Worm (Caenorhabditis elegans) whole organism, L4 larva: ENCODE measurements around the gene C47D12.5.

Experiments
- T20F7.1 ChIP-seq: fragments of 200-800 bp; sonication (Bioruptor generic); optimal IDR thresholded peaks from 2 replicates; lab custom pipeline; 2018; ENCODE audit warnings: mild to moderate bottlenecking, missing genetic modification characterization, missing compliant biosample characterization
- T26A8.4 ChIP-seq: fragments of 200-800 bp; sonication (Bioruptor generic); IDR thresholded peaks from 2 replicates; pipeline ENCODE4 v1.3.6; 2022; ENCODE audit warnings: missing genetic modification characterization, missing compliant biosample characterization
- Y75B8A.6 ChIP-seq: fragments of 200-800 bp; sonication (Bioruptor generic); IDR thresholded peaks from 2 replicates; pipeline ENCODE4 v1.3.6; 2022; ENCODE audit warnings: missing genetic modification reagents, missing genetic modification characterization, missing compliant biosample characterization
- ZK546.5 ChIP-seq, 2 experiments: sonication (generic microtip); optimal IDR thresholded peaks; 2 replicates each; lab custom pipeline; 2017; ENCODE audit warnings: missing biosample characterization in 2 of 2, missing genetic modification characterization in 2 of 2
- aha-1 ChIP-seq: fragments of 150-350 bp; peaks from one replicate; lab custom pipeline; 2014; ENCODE audit warnings: missing biosample characterization, missing genetic modification characterization
- ama-1 ChIP-seq: fragments of 150-350 bp; optimal IDR thresholded peaks from 2 replicates; lab custom pipeline; 2014; ENCODE audit warnings: inconsistent platforms, mixed read lengths
- ctbp-1 ChIP-seq: fragments of 200-800 bp; sonication (Bioruptor generic); IDR thresholded peaks from 2 replicates; pipeline ENCODE4 v1.3.6; 2022; ENCODE audit warnings: missing genetic modification reagents, missing genetic modification characterization, missing compliant biosample characterization
- daf-16 ChIP-seq, 3 experiments: sonication (generic microtip); optimal IDR thresholded peaks; 2 replicates each; lab custom pipeline; 2016 to 2017; ENCODE audit warnings: missing genetic modification characterization in 3 of 3, missing genetic modification reagents in 3 of 3, mild to moderate bottlenecking in 2 of 3, missing compliant biosample characterization in 2 of 3, missing biosample characterization in 1 of 3, moderate library complexity in 1 of 3
- daf-19 ChIP-seq: fragments of 200-800 bp; sonication (Bioruptor generic); conservative IDR thresholded peaks from 2 replicates; pipeline ENCODE4 v1.3.6; 2022; ENCODE audit warnings: missing genetic modification characterization, missing compliant biosample characterization
- daf-8 ChIP-seq: fragments of 200-800 bp; sonication (Bioruptor generic); IDR thresholded peaks from 2 replicates; pipeline ENCODE4 v1.3.6; 2022; ENCODE audit warnings: missing genetic modification characterization, missing compliant biosample characterization
- dmd-6 ChIP-seq: fragments of 200-800 bp; sonication (Bioruptor generic); IDR thresholded peaks from 2 replicates; pipeline ENCODE4 v1.3.6; 2022; ENCODE audit warnings: missing genetic modification reagents, missing genetic modification characterization, missing compliant biosample characterization
- dpl-1 ChIP-seq: fragments of 150-350 bp; optimal IDR thresholded peaks from 2 replicates; lab custom pipeline; 2014; ENCODE audit warnings: missing biosample characterization, missing genetic modification reagents, missing genetic modification characterization
- dve-1 ChIP-seq: sonication (generic microtip); optimal IDR thresholded peaks from 2 replicates; lab custom pipeline; 2017; ENCODE audit warnings: antibody characterized with exemption, mild to moderate bottlenecking, missing genetic modification characterization, missing compliant biosample characterization; ENCODE audit not compliant: insufficient read depth
- hif-1 ChIP-seq, 2 experiments: sonication (generic microtip); optimal IDR thresholded peaks; 2 replicates each; lab custom pipeline; 2016 to 2017; ENCODE audit warnings: missing compliant biosample characterization in 2 of 2, missing genetic modification characterization in 2 of 2, missing genetic modification reagents in 2 of 2, missing genotype in 2 of 2, mild to moderate bottlenecking in 1 of 2
- hlh-11 ChIP-seq: fragments of 200-800 bp; sonication (Bioruptor generic); optimal IDR thresholded peaks from 2 replicates; lab custom pipeline; 2018; ENCODE audit warnings: mild to moderate bottlenecking, missing genetic modification characterization, missing compliant biosample characterization
- hlh-30 ChIP-seq: sonication (generic microtip); optimal IDR thresholded peaks from 2 replicates; lab custom pipeline; 2017; ENCODE audit warnings: antibody characterized with exemption, mild to moderate bottlenecking, missing genetic modification characterization, missing compliant biosample characterization; ENCODE audit not compliant: insufficient read depth
- lim-7 ChIP-seq: fragments of 200-800 bp; sonication (Bioruptor generic); IDR thresholded peaks from 2 replicates; pipeline ENCODE4 v1.3.6; 2022; ENCODE audit warnings: missing genetic modification characterization, missing compliant biosample characterization
- lin-1 ChIP-seq: fragments of 200-800 bp; sonication (Bioruptor generic); IDR thresholded peaks from 2 replicates; pipeline ENCODE4 v1.3.6; 2022; ENCODE audit warnings: missing genetic modification reagents, missing genetic modification characterization, missing compliant biosample characterization
- lin-38 ChIP-seq: fragments of 200-800 bp; sonication (Bioruptor generic); IDR thresholded peaks from 2 replicates; pipeline ENCODE4 v1.3.6; 2022; ENCODE audit warnings: missing genetic modification reagents, missing genetic modification characterization, missing compliant biosample characterization
- lsy-2 ChIP-seq, 2 experiments: fragments of 150-350 bp in 1 of 2; sonication (generic microtip) in 1 of 2; optimal IDR thresholded peaks; 2 replicates each; lab custom pipeline; 2014 to 2017; ENCODE audit warnings: missing biosample characterization in 2 of 2, missing genetic modification characterization in 2 of 2
- mdl-1 ChIP-seq, 2 experiments: fragments of 150-350 bp in 1 of 2; sonication (generic microtip) in 1 of 2; optimal IDR thresholded peaks; 2 replicates each; lab custom pipeline; 2014 to 2017; ENCODE audit warnings: missing biosample characterization in 2 of 2, missing genetic modification characterization in 2 of 2
- mdt-29 ChIP-seq: fragments of 200-800 bp; sonication (Bioruptor generic); IDR thresholded peaks from 2 replicates; pipeline ENCODE4 v1.3.6; 2022; ENCODE audit warnings: missing genetic modification reagents, missing genetic modification characterization, missing compliant biosample characterization
- mep-1 ChIP-seq: fragments of 150-350 bp; sonication (generic microtip); optimal IDR thresholded peaks from 3 replicates; lab custom pipeline; 2014; ENCODE audit warnings: missing biosample characterization, missing genetic modification characterization
- mes-2 ChIP-seq: sonication (generic microtip); optimal IDR thresholded peaks from 2 replicates; lab custom pipeline; 2016; ENCODE audit warnings: missing genotype, mild to moderate bottlenecking, missing genetic modification characterization, missing compliant biosample characterization; ENCODE audit not compliant: poor library complexity, severe bottlenecking
- mxl-3 ChIP-seq: fragments of 200-800 bp; sonication (Bioruptor generic); optimal IDR thresholded peaks from 2 replicates; lab custom pipeline; 2018; ENCODE audit warnings: mild to moderate bottlenecking, missing genetic modification characterization, missing compliant biosample characterization
- nhr-102 ChIP-seq: sonication (generic microtip); optimal IDR thresholded peaks from 2 replicates; lab custom pipeline; 2016; ENCODE audit warnings: mild to moderate bottlenecking, missing genetic modification characterization, moderate library complexity, missing compliant biosample characterization
- nhr-11 ChIP-seq: fragments of 150-350 bp; optimal IDR thresholded peaks from 2 replicates; lab custom pipeline; 2014; ENCODE audit warnings: missing biosample characterization, missing genetic modification characterization
- nhr-28 ChIP-seq: fragments of 150-350 bp; optimal IDR thresholded peaks from 2 replicates; lab custom pipeline; 2014; ENCODE audit warnings: missing biosample characterization, missing genetic modification characterization
- nhr-41 ChIP-seq: fragments of 200-800 bp; sonication (Bioruptor generic); IDR thresholded peaks from 2 replicates; pipeline ENCODE4 v1.3.6; 2022; ENCODE audit warnings: missing genetic modification reagents, missing genetic modification characterization, missing compliant biosample characterization
- nhr-48 ChIP-seq: sonication (generic microtip); optimal IDR thresholded peaks from 2 replicates; lab custom pipeline; 2016; ENCODE audit warnings: mild to moderate bottlenecking, missing genetic modification characterization, missing compliant biosample characterization
- nhr-77 ChIP-seq: fragments of 150-350 bp; optimal IDR thresholded peaks from 2 replicates; lab custom pipeline; 2014; ENCODE audit warnings: missing biosample characterization, missing genetic modification characterization
- pha-4 ChIP-seq, 2 experiments: fragments of 150-350 bp in 1 of 2; fragments of 200-800 bp in 1 of 2; sonication (Bioruptor generic) in 1 of 2; IDR thresholded peaks in 1 of 2; optimal IDR thresholded peaks in 1 of 2; 2 replicates each; pipeline versions ENCODE4 v1.3.6 to Lab custom; 2014 to 2022; ENCODE audit warnings: missing genetic modification characterization in 2 of 2, missing genetic modification reagents in 2 of 2, missing biosample characterization in 1 of 2, missing compliant biosample characterization in 1 of 2
- php-3 ChIP-seq: fragments of 200-800 bp; sonication (Bioruptor generic); IDR thresholded peaks from 2 replicates; pipeline ENCODE4 v1.3.6; 2022; ENCODE audit warnings: missing genetic modification reagents, missing genetic modification characterization, missing compliant biosample characterization
- pqm-1 ChIP-seq: sonication (generic microtip); optimal IDR thresholded peaks from 2 replicates; lab custom pipeline; 2017; ENCODE audit warnings: missing biosample characterization, missing genetic modification characterization
- rbr-2 ChIP-seq: sonication (generic microtip); optimal IDR thresholded peaks from 2 replicates; lab custom pipeline; 2016; ENCODE audit warnings: missing genotype, missing genetic modification characterization, missing compliant biosample characterization
- sdz-12 ChIP-seq: fragments of 200-800 bp; sonication (Bioruptor generic); optimal IDR thresholded peaks from 2 replicates; lab custom pipeline; 2018; ENCODE audit warnings: mild to moderate bottlenecking, missing genetic modification characterization, missing compliant biosample characterization
- snpc-4 ChIP-seq: fragments of 150-350 bp; optimal IDR thresholded peaks from 2 replicates; lab custom pipeline; 2014; ENCODE audit warnings: missing biosample characterization, missing genetic modification characterization
- spr-1 ChIP-seq: sonication (generic microtip); optimal IDR thresholded peaks from 2 replicates; lab custom pipeline; 2016; ENCODE audit warnings: mild to moderate bottlenecking, missing genetic modification characterization, missing compliant biosample characterization
- spr-3 ChIP-seq: fragments of 200-800 bp; sonication (Bioruptor generic); optimal IDR thresholded peaks from 2 replicates; lab custom pipeline; 2018; ENCODE audit warnings: mild to moderate bottlenecking, missing genetic modification characterization, missing compliant biosample characterization
- ztf-11 ChIP-seq: fragments of 150-350 bp; optimal IDR thresholded peaks from 2 replicates; lab custom pipeline; 2014; ENCODE audit warnings: missing biosample characterization, missing genetic modification characterization

C47D12.5 gene

ce11 chrII:11728545-11729105 lies 43.5 kb upstream of the C47D12.5 start, which contains the start of gene alh-8:
alh-8 (plus strand) TSS chrII:11729055.
- TF ChIP-seq daf-16 (GFP tag; optimal IDR thresholded peaks at IDR 0.05; lab: Kevin White, UChicago) (peak in 1 of 2 experiments; percentile 82), daf-16 (tag; optimal IDR thresholded peaks at IDR 0.05; lab: Kevin White, UChicago) (peak; percentile 94), nhr-77 (tag; lab: Kevin White, UChicago) (peak; percentile 43), sdz-12 (GFP tag; lab: Kevin White, UChicago) (no peak), pha-4 (GFP tag; IDR thresholded peaks at IDR 0.05; lab: Robert Waterston, UW) (peak; percentile 56; the same call in 1 of the 2 replicates), pha-4 (tag; optimal IDR thresholded peaks at IDR 0.05; lab: Kevin White, UChicago) (no peak), daf-19 (GFP tag; lab: Robert Waterston, UW) (no peak), nhr-11 (peak; percentile 70), php-3 (GFP tag; lab: Robert Waterston, UW) (0 out of 2 replicates have a peak, but pooled peaks have one; percentile 41), ama-1 (peak; percentile 64), spr-3 (GFP tag; lab: Kevin White, UChicago) (peak; percentile 56), T20F7.1 (peak; percentile 70), lim-7 (GFP tag; lab: Robert Waterston, UW) (no peak), ctbp-1 (GFP tag; lab: Robert Waterston, UW) (no peak), mes-2 (tag; lab: Kevin White, UChicago) (peak; percentile 53), hlh-11 (peak; percentile 87), mep-1 (peak; percentile 48), mxl-3 (GFP tag; lab: Kevin White, UChicago) (peak; percentile 96), nhr-102 (tag; lab: Kevin White, UChicago) (peak; percentile 19), nhr-28 (tag; lab: Kevin White, UChicago) (peak; percentile 82), mdl-1 (tag; optimal IDR thresholded peaks at IDR 0.05; lab: Kevin White, UChicago) (peak; percentile 84 to 98), lsy-2 (tag; optimal IDR thresholded peaks at IDR 0.05; lab: Kevin White, UChicago) (peak in 1 of 2 experiments; percentile 39), Y75B8A.6 (GFP tag; lab: Robert Waterston, UW) (0 out of 2 replicates have a peak, but pooled peaks have one; percentile 48), T26A8.4 (GFP tag; lab: Robert Waterston, UW) (0 out of 2 replicates have a peak, but pooled peaks have one; percentile 10), aha-1 (tag; lab: Kevin White, UChicago) (peak; percentile 43), ztf-11 (tag; lab: Kevin White, UChicago) (no peak), daf-8 (no peak), nhr-41 (GFP tag; lab: Robert Waterston, UW) (peak; percentile 89), hif-1 (tag; optimal IDR thresholded peaks at IDR 0.05; lab: Kevin White, UChicago) (peak in 1 of 2 experiments; percentile 73), rbr-2 (tag; lab: Kevin White, UChicago) (no peak), dpl-1 (GFP tag; lab: Kevin White, UChicago) (peak; percentile 16), pqm-1 (peak; percentile 57), lin-1 (GFP tag; lab: Robert Waterston, UW) (peak; percentile 19; the same call in 1 of the 2 replicates), snpc-4 (no peak), lin-38 (peak; percentile 50), spr-1 (tag; lab: Kevin White, UChicago) (no peak), nhr-48 (tag; lab: Kevin White, UChicago) (peak; percentile 52), hlh-30 (tag; lab: Kevin White, UChicago) (peak; percentile 97), dmd-6 (GFP tag; lab: Robert Waterston, UW) (peak; percentile 87), dve-1 (tag; lab: Kevin White, UChicago) (peak; percentile 79), ZK546.5 (tag; optimal IDR thresholded peaks at IDR 0.05; lab: Kevin White, UChicago) (no peak), mdt-29 (GFP tag; lab: Robert Waterston, UW) (peak; percentile 72)
